Worm (Caenorhabditis elegans) whole organism, late embryonic: ENCODE data around the gene C05A9.2.

Experiments used
- C38D4.7 ChIP-seq: fragments of 200-800 bp; sonication (Bioruptor generic); optimal IDR thresholded peaks from 2 replicates; lab custom pipeline; 2018; ENCODE audit warnings: mild to moderate bottlenecking, missing genetic modification characterization, moderate library complexity, missing compliant biosample characterization
- K02D7.2 ChIP-seq: sonication (generic microtip); optimal IDR thresholded peaks from 2 replicates; lab custom pipeline; 2017; ENCODE audit warnings: mild to moderate bottlenecking, missing genetic modification characterization, missing compliant biosample characterization
- K09A11.1 ChIP-seq: sonication (generic microtip); optimal IDR thresholded peaks from 2 replicates; lab custom pipeline; 2017; ENCODE audit warnings: antibody characterized with exemption, mild to moderate bottlenecking, missing genetic modification characterization, missing compliant biosample characterization; ENCODE audit not compliant: insufficient read depth
- T23F11.4 ChIP-seq: fragments of 200-800 bp; sonication (Bioruptor generic); optimal IDR thresholded peaks from 2 replicates; lab custom pipeline; 2018; ENCODE audit warnings: mild to moderate bottlenecking, missing genetic modification characterization, missing compliant biosample characterization
- ama-1 ChIP-seq: fragments of 150-350 bp; optimal IDR thresholded peaks from 2 replicates; lab custom pipeline; 2014
- ceh-14 ChIP-seq: sonication (generic microtip); optimal IDR thresholded peaks from 2 replicates; lab custom pipeline; 2016; ENCODE audit warnings: missing genotype, missing genetic modification characterization, missing compliant biosample characterization
- ceh-18 ChIP-seq: sonication (generic microtip); optimal IDR thresholded peaks from 2 replicates; lab custom pipeline; 2016; ENCODE audit warnings: missing genetic modification characterization, missing compliant biosample characterization
- ceh-30 ChIP-seq: fragments of 150-350 bp; optimal IDR thresholded peaks from 2 replicates; lab custom pipeline; 2014; ENCODE audit warnings: missing biosample characterization, missing genetic modification characterization
- ceh-45 ChIP-seq: fragments of 200-800 bp; sonication (Bioruptor generic); IDR thresholded peaks from 2 replicates; pipeline ENCODE4 v1.3.6; 2022; ENCODE audit warnings: missing genetic modification reagents, missing genetic modification characterization, missing compliant biosample characterization
- ceh-48 ChIP-seq: sonication (generic microtip); optimal IDR thresholded peaks from 2 replicates; lab custom pipeline; 2016; ENCODE audit warnings: missing genetic modification characterization, inconsistent platforms, missing compliant biosample characterization
- ceh-9 ChIP-seq: sonication (generic microtip); optimal IDR thresholded peaks from 2 replicates; lab custom pipeline; 2016; ENCODE audit warnings: mild to moderate bottlenecking, missing genetic modification characterization, inconsistent platforms, missing compliant biosample characterization
- dmd-4 ChIP-seq: sonication (generic microtip); optimal IDR thresholded peaks from 2 replicates; lab custom pipeline; 2016; ENCODE audit warnings: borderline replicate concordance, missing genetic modification characterization, missing compliant biosample characterization
- dve-1 ChIP-seq: sonication (generic microtip); optimal IDR thresholded peaks from 2 replicates; lab custom pipeline; 2017; ENCODE audit warnings: antibody characterized with exemption, mild to moderate bottlenecking, missing genetic modification characterization, missing compliant biosample characterization
- elt-2 ChIP-seq: sonication (generic microtip); optimal IDR thresholded peaks from 2 replicates; lab custom pipeline; 2016; ENCODE audit warnings: missing genetic modification reagents, missing genetic modification characterization, missing compliant biosample characterization
- elt-4 ChIP-seq: sonication (generic microtip); optimal IDR thresholded peaks from 2 replicates; lab custom pipeline; 2016; ENCODE audit warnings: missing genetic modification characterization, missing compliant biosample characterization
- ets-4 ChIP-seq: sonication (generic microtip); optimal IDR thresholded peaks from 2 replicates; lab custom pipeline; 2016; ENCODE audit warnings: missing genetic modification characterization, missing compliant biosample characterization
- eyg-1 ChIP-seq: sonication (generic microtip); optimal IDR thresholded peaks from 2 replicates; lab custom pipeline; 2016; ENCODE audit warnings: missing genotype, missing genetic modification characterization, missing compliant biosample characterization
- fkh-10 ChIP-seq: fragments of 150-350 bp; optimal IDR thresholded peaks from 2 replicates; lab custom pipeline; 2014; ENCODE audit warnings: missing biosample characterization, missing genetic modification reagents, missing genetic modification characterization
- hlh-15 ChIP-seq: sonication (generic microtip); optimal IDR thresholded peaks from 2 replicates; lab custom pipeline; 2016; ENCODE audit warnings: missing genetic modification characterization, missing compliant biosample characterization
- hlh-8 ChIP-seq: sonication (generic microtip); optimal IDR thresholded peaks from 2 replicates; lab custom pipeline; 2016; ENCODE audit warnings: missing genotype, missing genetic modification characterization, missing compliant biosample characterization
- lin-11 ChIP-seq: fragments of 200-800 bp; sonication (Bioruptor generic); optimal IDR thresholded peaks from 2 replicates; lab custom pipeline; 2018; ENCODE audit warnings: mild to moderate bottlenecking, missing genetic modification characterization, missing compliant biosample characterization
- madf-2 ChIP-seq: sonication (generic microtip); optimal IDR thresholded peaks from 2 replicates; lab custom pipeline; 2017; ENCODE audit warnings: missing genetic modification characterization, missing compliant biosample characterization
- mec-3 ChIP-seq: sonication (generic microtip); optimal IDR thresholded peaks from 2 replicates; lab custom pipeline; 2016; ENCODE audit warnings: borderline replicate concordance, missing genetic modification characterization, missing compliant biosample characterization
- nhr-232 ChIP-seq: sonication (generic microtip); optimal IDR thresholded peaks from 2 replicates; lab custom pipeline; 2016; ENCODE audit warnings: missing genetic modification characterization, missing compliant biosample characterization
- npax-4 ChIP-seq: sonication (generic microtip); optimal IDR thresholded peaks from 2 replicates; lab custom pipeline; 2016; ENCODE audit warnings: missing genetic modification characterization, missing compliant biosample characterization
- odd-2 ChIP-seq: sonication (generic microtip); optimal IDR thresholded peaks from 2 replicates; lab custom pipeline; 2017; ENCODE audit warnings: antibody characterized with exemption, mild to moderate bottlenecking, missing genetic modification characterization, missing compliant biosample characterization
- pax-1 ChIP-seq: fragments of 150-350 bp; optimal IDR thresholded peaks from 2 replicates; lab custom pipeline; 2014; ENCODE audit warnings: missing biosample characterization, missing genetic modification characterization
- pha-2 ChIP-seq: sonication (generic microtip); optimal IDR thresholded peaks from 2 replicates; lab custom pipeline; 2017; ENCODE audit warnings: mild to moderate bottlenecking, missing genetic modification characterization, missing compliant biosample characterization
- pros-1 ChIP-seq: fragments of 150-350 bp; optimal IDR thresholded peaks from 2 replicates; lab custom pipeline; 2014; ENCODE audit warnings: missing biosample characterization, missing genetic modification reagents, missing genetic modification characterization
- rnt-1 ChIP-seq: sonication (generic microtip); optimal IDR thresholded peaks from 2 replicates; lab custom pipeline; 2016; ENCODE audit warnings: missing genetic modification characterization, missing compliant biosample characterization
- sox-2 ChIP-seq: fragments of 200-800 bp; sonication (Bioruptor generic); IDR thresholded peaks from 2 replicates; pipeline ENCODE4 v1.3.6; 2022; ENCODE audit warnings: missing genetic modification reagents, missing genetic modification characterization, missing compliant biosample characterization
- sox-4 ChIP-seq: sonication (generic microtip); optimal IDR thresholded peaks from 2 replicates; lab custom pipeline; 2017; ENCODE audit warnings: mild to moderate bottlenecking, missing genetic modification characterization, inconsistent platforms, missing compliant biosample characterization
- tbx-2 ChIP-seq: sonication (generic microtip); optimal IDR thresholded peaks from 2 replicates; lab custom pipeline; 2016; ENCODE audit warnings: missing genetic modification characterization, missing compliant biosample characterization
- tbx-7 ChIP-seq: sonication (generic microtip); optimal IDR thresholded peaks from 2 replicates; lab custom pipeline; 2016; ENCODE audit warnings: missing genotype, missing genetic modification characterization, missing compliant biosample characterization
- unc-3 ChIP-seq, 2 experiments: fragments of 200-800 bp in 1 of 2; sonication (Bioruptor generic) in 1 of 2; sonication (generic microtip) in 1 of 2; conservative IDR thresholded peaks in 1 of 2; optimal IDR thresholded peaks in 1 of 2; 2 replicates each; pipeline versions ENCODE4 v1.3.6 to Lab custom; 2016 to 2022; ENCODE audit warnings: missing compliant biosample characterization in 2 of 2, missing genetic modification characterization in 2 of 2, missing genetic modification reagents in 1 of 2
- ztf-16 ChIP-seq: sonication (generic microtip); optimal IDR thresholded peaks from 2 replicates; lab custom pipeline; 2017; ENCODE audit warnings: missing genetic modification characterization, missing compliant biosample characterization

C05A9.2 gene

ce11 chrX:10846898-10847297 is 2.4 kb upstream of the C05A9.2 start:
- no peak for TF ChIP-seq sox-2 (GFP tag; lab: Robert Waterston, UW)
- no peak for TF ChIP-seq ceh-45 (GFP tag; lab: Robert Waterston, UW)
- TF ChIP-seq ceh-9 (tag; lab: Kevin White, UChicago): no peak
- no peak for TF ChIP-seq npax-4
- no peak for TF ChIP-seq rnt-1 (tag; lab: Kevin White, UChicago)
- TF ChIP-seq lin-11 (tag; lab: Kevin White, UChicago): no peak
- TF ChIP-seq ceh-14: no peak
- no peak for TF ChIP-seq nhr-232 (tag; lab: Kevin White, UChicago)
- TF ChIP-seq mec-3 (tag; lab: Kevin White, UChicago): no peak
- no peak for TF ChIP-seq hlh-8 (tag; lab: Kevin White, UChicago)

- no peak for TF ChIP-seq elt-4 (tag; lab: Kevin White, UChicago)
- peak; percentile 87 for TF ChIP-seq elt-2 (tag; lab: Kevin White, UChicago)
These were observed 337 bp downstream of the C05A9.2 start for ce11 chrX:10844137-10844536.

- no peak for TF ChIP-seq ceh-48
- no peak for TF ChIP-seq pha-2 (tag; lab: Kevin White, UChicago)
- TF ChIP-seq ets-4 (tag; lab: Kevin White, UChicago): no peak
- no peak for TF ChIP-seq sox-2 (GFP tag; lab: Robert Waterston, UW)
- TF ChIP-seq ceh-30 (tag; lab: Kevin White, UChicago): no peak
- TF ChIP-seq ztf-16 (tag; lab: Kevin White, UChicago): no peak
- TF ChIP-seq ceh-9 (tag; lab: Kevin White, UChicago): no peak
- no peak for TF ChIP-seq dve-1 (tag; lab: Kevin White, UChicago)
- no peak for TF ChIP-seq ama-1 (lab: Kevin White, UChicago)
- TF ChIP-seq elt-4 (tag; lab: Kevin White, UChicago): no peak
- no peak for TF ChIP-seq sox-4 (tag; lab: Kevin White, UChicago)
- TF ChIP-seq ceh-18 (tag; lab: Kevin White, UChicago): no peak
- TF ChIP-seq eyg-1 (tag; lab: Kevin White, UChicago): no peak
- TF ChIP-seq dmd-4 (tag; lab: Kevin White, UChicago): no peak
- TF ChIP-seq rnt-1 (tag; lab: Kevin White, UChicago): no peak
- no peak for TF ChIP-seq K09A11.1
- no peak for TF ChIP-seq C38D4.7 (GFP tag; lab: Kevin White, UChicago)
- TF ChIP-seq fkh-10 (GFP tag; lab: Kevin White, UChicago): no peak
- no peak for TF ChIP-seq K02D7.2 (tag; lab: Kevin White, UChicago)
These were observed 5.9 kb downstream of the C05A9.2 start, which contains the start of gene plc-1 for ce11 chrX:10838550-10838949. TSS of gene plc-1 (minus strand) at chrX:10838650.

- no peak for TF ChIP-seq pax-1 (tag; lab: Kevin White, UChicago)
- no peak for TF ChIP-seq sox-2 (GFP tag; lab: Robert Waterston, UW)
- TF ChIP-seq K09A11.1: no peak
- TF ChIP-seq odd-2 (tag; lab: Kevin White, UChicago): no peak
- TF ChIP-seq ztf-16 (tag; lab: Kevin White, UChicago): no peak
- TF ChIP-seq tbx-2 (tag; lab: Kevin White, UChicago): no peak
- TF ChIP-seq pros-1 (tag; lab: Kevin White, UChicago): no peak
- TF ChIP-seq T23F11.4: no peak
- no peak for TF ChIP-seq madf-2
- TF ChIP-seq lin-11 (tag; lab: Kevin White, UChicago): no peak
- no peak for TF ChIP-seq unc-3 (GFP tag; conservative IDR thresholded peaks at IDR 0.05; lab: Robert Waterston, UW)
- no peak for TF ChIP-seq unc-3 (tag; optimal IDR thresholded peaks at IDR 0.05; lab: Kevin White, UChicago)
- no peak for TF ChIP-seq hlh-15 (tag; lab: Kevin White, UChicago)
- TF ChIP-seq tbx-7: no peak
- TF ChIP-seq ama-1 (lab: Kevin White, UChicago): no peak
- no peak for TF ChIP-seq C38D4.7 (GFP tag; lab: Kevin White, UChicago)
- TF ChIP-seq, all 69 proteins: peak for 0
These were observed 6.9 kb downstream of the C05A9.2 start for ce11 chrX:10837609-10838008.
